Fruit fly (Drosophila melanogaster) whole organism, embryonic: ENCODE results near the gene CG13930.

Experiments
- Aef1 ChIP-seq: fragments of 200-800 bp; sonication (Bioruptor generic); IDR thresholded peaks from 3 replicates; pipeline ENCODE4 v1.3.6; 2022; ENCODE audit warnings: missing biosample characterization, missing genetic modification characterization
- Awh ChIP-seq: fragments of 200-800 bp; sonication (Bioruptor generic); IDR thresholded peaks from 2 replicates; pipeline ENCODE4, ENCODE4 v1.3.6; 2022; ENCODE audit warnings: missing biosample characterization, missing genetic modification characterization
- CG10267 ChIP-seq: fragments of 200-800 bp; sonication (Bioruptor generic); optimal IDR thresholded peaks from 2 replicates; lab custom pipeline; 2018; ENCODE audit warnings: missing biosample characterization, mild to moderate bottlenecking, missing genetic modification characterization, moderate library complexity
- CG11456 ChIP-seq: fragments of 200-800 bp; sonication (Bioruptor generic); IDR thresholded peaks from 3 replicates; pipeline ENCODE4 v1.3.6; 2022; ENCODE audit warnings: missing biosample characterization, missing genetic modification characterization
- CG14441 ChIP-seq: fragments of 200-800 bp; sonication (Bioruptor generic); IDR thresholded peaks from 2 replicates; pipeline ENCODE4 v1.3.6; 2022; ENCODE audit warnings: missing biosample characterization, missing genetic modification characterization
- CG1602 ChIP-seq: fragments of 200-800 bp; sonication (Bioruptor generic); optimal IDR thresholded peaks from 3 replicates; lab custom pipeline; 2016; ENCODE audit warnings: missing biosample characterization, missing genetic modification characterization
- CG17186 ChIP-seq: fragments of 200-800 bp; sonication (Bioruptor generic); optimal IDR thresholded peaks from 3 replicates; lab custom pipeline; 2017; ENCODE audit warnings: missing biosample characterization, missing genetic modification reagents, missing genetic modification characterization
- CG17328 ChIP-seq: fragments of 200-800 bp; sonication (Bioruptor generic); IDR thresholded peaks from 2 replicates; pipeline ENCODE4 v1.3.6; 2022; ENCODE audit warnings: missing biosample characterization, missing genetic modification characterization
- CG18011 ChIP-seq: fragments of 200-800 bp; sonication (Bioruptor generic); optimal IDR thresholded peaks from 2 replicates; lab custom pipeline; 2017; ENCODE audit warnings: missing biosample characterization, missing genetic modification characterization, mild to moderate bottlenecking, moderate library complexity, missing genotype
- CG1832 ChIP-seq: fragments of 200-800 bp; sonication (Bioruptor generic); optimal IDR thresholded peaks from 2 replicates; lab custom pipeline; 2017; ENCODE audit warnings: missing biosample characterization, mild to moderate bottlenecking, missing genetic modification characterization, inconsistent platforms
- CG3163 ChIP-seq: fragments of 200-800 bp; sonication (Bioruptor generic); optimal IDR thresholded peaks from 3 replicates; lab custom pipeline; 2016; ENCODE audit warnings: missing biosample characterization, missing genetic modification characterization
- CG34224 ChIP-seq: fragments of 200-800 bp; sonication (Bioruptor generic); IDR thresholded peaks from 3 replicates; pipeline ENCODE4 v1.3.6; 2022; ENCODE audit warnings: missing biosample characterization, missing genetic modification characterization; ENCODE audit not compliant: partially characterized antibody
- CG4404 ChIP-seq: fragments of 200-800 bp; sonication (Bioruptor generic); IDR thresholded peaks from 2 replicates; pipeline ENCODE4 v1.3.6; 2022; ENCODE audit warnings: missing biosample characterization, missing genetic modification characterization
- CG7556 ChIP-seq: fragments of 200-800 bp; sonication (Bioruptor generic); optimal IDR thresholded peaks from 2 replicates; lab custom pipeline; 2017; ENCODE audit warnings: missing biosample characterization, mild to moderate bottlenecking, missing genetic modification characterization
- CG9817 ChIP-seq: fragments of 200-800 bp; sonication (Bioruptor generic); optimal IDR thresholded peaks from 2 replicates; lab custom pipeline; 2018; ENCODE audit warnings: missing biosample characterization, mild to moderate bottlenecking, missing genetic modification characterization, moderate library complexity
- CTCF ChIP-seq: fragments of 200-800 bp; sonication (Bioruptor generic); optimal IDR thresholded peaks from 2 replicates; lab custom pipeline; 2017; ENCODE audit warnings: missing biosample characterization, mild to moderate bottlenecking, missing genetic modification characterization, moderate library complexity
- Dbx ChIP-seq: fragments of 200-800 bp; sonication (Bioruptor generic); IDR thresholded peaks from 3 replicates; pipeline ENCODE4 v1.3.6; 2022; ENCODE audit warnings: missing biosample characterization, missing genetic modification characterization
- E2f1 ChIP-seq: fragments of 200-800 bp; sonication (Bioruptor generic); IDR thresholded peaks from 2 replicates; pipeline ENCODE4 v1.3.6; 2022; ENCODE audit warnings: missing biosample characterization, missing genetic modification characterization
- HHEX ChIP-seq: fragments of 200-800 bp; sonication (Bioruptor generic); optimal IDR thresholded peaks from 3 replicates; lab custom pipeline; 2017; ENCODE audit warnings: missing biosample characterization, mild to moderate bottlenecking, missing genetic modification characterization, missing genetic modification reagents
- HLH3B ChIP-seq: fragments of 200-800 bp; sonication (Bioruptor generic); IDR thresholded peaks from 2 replicates; pipeline ENCODE4 v1.3.6; 2022; ENCODE audit warnings: missing biosample characterization, missing genetic modification characterization
- HLH4C ChIP-seq: fragments of 200-800 bp; sonication (Bioruptor generic); IDR thresholded peaks from 3 replicates; pipeline ENCODE4 v1.3.6; 2022; ENCODE audit warnings: missing biosample characterization, missing genetic modification characterization; ENCODE audit not compliant: partially characterized antibody
- Hey ChIP-seq: fragments of 200-800 bp; sonication (Bioruptor generic); optimal IDR thresholded peaks from 3 replicates; lab custom pipeline; 2018; ENCODE audit warnings: missing biosample characterization, mild to moderate bottlenecking, missing genetic modification characterization
- Hr39 ChIP-seq: fragments of >200 bp; optimal IDR thresholded peaks from 2 replicates; lab custom pipeline; 2017
- Mad ChIP-seq: fragments of 200-800 bp; sonication (Bioruptor generic); optimal IDR thresholded peaks from 2 replicates; lab custom pipeline; 2016; ENCODE audit warnings: missing biosample characterization, missing genetic modification characterization
- NC2β ChIP-seq: fragments of 200-800 bp; sonication (Bioruptor generic); optimal IDR thresholded peaks from 2 replicates; lab custom pipeline; 2016; ENCODE audit warnings: missing biosample characterization, missing genetic modification characterization
- Nf-YB ChIP-seq: fragments of 200-800 bp; sonication (Bioruptor generic); optimal IDR thresholded peaks from 3 replicates; lab custom pipeline; 2019; ENCODE audit warnings: missing biosample characterization, mild to moderate bottlenecking, missing genetic modification characterization, moderate library complexity
- Sox100B ChIP-seq: fragments of 200-800 bp; sonication (Bioruptor generic); optimal IDR thresholded peaks from 3 replicates; lab custom pipeline; 2018; ENCODE audit warnings: missing biosample characterization, mild to moderate bottlenecking, missing genetic modification characterization
- Stat92E ChIP-seq, 3 experiments: fragments of >200 bp in 2 of 3; fragments of 200-800 bp in 1 of 3; sonication (Bioruptor generic) in 1 of 3; optimal IDR thresholded peaks; 2 replicates each; lab custom pipeline; 2017 to 2019; ENCODE audit warnings: missing biosample characterization in 3 of 3, missing genetic modification characterization in 3 of 3, mild to moderate bottlenecking in 1 of 3, moderate library complexity in 1 of 3
- chn ChIP-seq: fragments of 200-800 bp; sonication (Bioruptor generic); optimal IDR thresholded peaks from 2 replicates; lab custom pipeline; 2016; ENCODE audit warnings: missing biosample characterization, missing genetic modification characterization
- croc ChIP-seq: fragments of 200-800 bp; sonication (Bioruptor generic); conservative IDR thresholded peaks from 3 replicates; pipeline ENCODE4 v1.3.6; 2022; ENCODE audit warnings: missing biosample characterization, missing genetic modification characterization
- dan ChIP-seq: fragments of 200-800 bp; sonication (Bioruptor generic); IDR thresholded peaks from 2 replicates; pipeline ENCODE4 v1.3.6; 2022; ENCODE audit warnings: missing biosample characterization, missing genetic modification characterization
- esg ChIP-seq: fragments of 200-800 bp; sonication (Bioruptor generic); conservative IDR thresholded peaks from 2 replicates; pipeline ENCODE4 v1.3.6; 2022; ENCODE audit warnings: missing biosample characterization, missing genetic modification characterization
- fd64A ChIP-seq: fragments of 200-800 bp; sonication (Bioruptor generic); optimal IDR thresholded peaks from 3 replicates; lab custom pipeline; 2018; ENCODE audit warnings: missing biosample characterization, mild to moderate bottlenecking, missing genetic modification characterization
- h ChIP-seq: fragments of >200 bp; optimal IDR thresholded peaks from 2 replicates; lab custom pipeline; 2017
- hbn ChIP-seq: fragments of 200-800 bp; sonication (Bioruptor generic); IDR thresholded peaks from 2 replicates; pipeline ENCODE4 v1.3.6; 2022; ENCODE audit warnings: missing biosample characterization, missing genetic modification characterization; ENCODE audit not compliant: partially characterized antibody
- hth ChIP-seq: fragments of >200 bp; optimal IDR thresholded peaks from 2 replicates; lab custom pipeline; 2017; ENCODE audit warnings: inconsistent platforms
- jing ChIP-seq: fragments of 200-800 bp; sonication (Bioruptor generic); optimal IDR thresholded peaks from 2 replicates; lab custom pipeline; 2018; ENCODE audit warnings: missing biosample characterization, mild to moderate bottlenecking, missing genetic modification characterization
- ken ChIP-seq: fragments of 200-800 bp; sonication (Bioruptor generic); IDR thresholded peaks from 3 replicates; pipeline ENCODE4 v1.3.6; 2022; ENCODE audit warnings: missing biosample characterization, missing genetic modification characterization
- lbe ChIP-seq: fragments of 200-800 bp; sonication (Bioruptor generic); optimal IDR thresholded peaks from 2 replicates; lab custom pipeline; 2016; ENCODE audit warnings: missing biosample characterization, mild to moderate bottlenecking, missing genetic modification characterization
- luna ChIP-seq: fragments of 200-800 bp; sonication (Bioruptor generic); optimal IDR thresholded peaks from 2 replicates; lab custom pipeline; 2016; ENCODE audit warnings: missing biosample characterization, missing genetic modification characterization
- pho ChIP-seq: fragments of 200-800 bp; sonication (Bioruptor generic); optimal IDR thresholded peaks from 2 replicates; lab custom pipeline; 2016; ENCODE audit warnings: missing biosample characterization, missing genetic modification characterization
- row ChIP-seq: fragments of 200-800 bp; sonication (Bioruptor generic); IDR thresholded peaks from 3 replicates; pipeline ENCODE4 v1.3.6; 2022; ENCODE audit warnings: missing biosample characterization, missing genetic modification characterization
- scrt ChIP-seq: fragments of 200-800 bp; sonication (Bioruptor generic); optimal IDR thresholded peaks from 2 replicates; lab custom pipeline; 2018; ENCODE audit warnings: missing biosample characterization, mild to moderate bottlenecking, missing genetic modification characterization, moderate library complexity
- sim ChIP-seq: fragments of 200-800 bp; sonication (Bioruptor generic); IDR thresholded peaks from 2 replicates; pipeline ENCODE4 v1.3.6; 2022; ENCODE audit warnings: missing biosample characterization, missing genetic modification characterization
- tx ChIP-seq: fragments of 200-800 bp; sonication (Bioruptor generic); optimal IDR thresholded peaks from 2 replicates; lab custom pipeline; 2016; ENCODE audit warnings: missing biosample characterization, missing genetic modification characterization
- vnd ChIP-seq: fragments of 200-800 bp; sonication (Bioruptor generic); IDR thresholded peaks from 3 replicates; pipeline ENCODE4 v1.3.6; 2022; ENCODE audit warnings: missing biosample characterization, missing genetic modification characterization; ENCODE audit not compliant: partially characterized antibody

The CG13930 gene

dm6 chr3L:1639185-1639812, 33.2 kb downstream of the CG13930 start, which contains the start of the genes Mettl2 and Bgb (continued):
- TF ChIP-seq dan (GFP tag; lab: Robert Waterston, UW): peak; percentile 40; the same call in 1 of the 2 replicates
- peak; percentile 72 for TF ChIP-seq HLH3B
- peak; percentile 69 for TF ChIP-seq Mad
- no peak for TF ChIP-seq fd64A (GFP tag; lab: Kevin White, UChicago)
- peak; percentile 62 for TF ChIP-seq hbn
- TF ChIP-seq tx: peak; percentile 76
- peak; percentile 15 for TF ChIP-seq Nf-YB (GFP tag; lab: Kevin White, UChicago)
- peak; percentile 78 for TF ChIP-seq chn (GFP tag; lab: Kevin White, UChicago)
- TF ChIP-seq sim (GFP tag; lab: Robert Waterston, UW): no peak
- no peak for TF ChIP-seq jing
- peak; percentile 49 for TF ChIP-seq CG3163
- TF ChIP-seq HLH4C (GFP tag; lab: Robert Waterston, UW): peak; percentile 56; the same call in 2 of the 3 replicates
- peak; percentile 63 for TF ChIP-seq NC2β (GFP tag; lab: Kevin White, UChicago)
- peak; percentile 81 for TF ChIP-seq Dbx
- peak; percentile 90 for TF ChIP-seq CG4404 (GFP tag; lab: Robert Waterston, UW)
- TF ChIP-seq CG1602 (GFP tag; lab: Kevin White, UChicago): peak; percentile 76
- TF ChIP-seq croc: peak; percentile 67
- TF ChIP-seq esg (GFP tag; lab: Robert Waterston, UW): peak; percentile 78
- peak; percentile 32 for TF ChIP-seq HHEX (GFP tag; lab: Kevin White, UChicago)
- TF ChIP-seq CG17328: peak; percentile 63
- TF ChIP-seq Hr39 (lab: Kevin White, UChicago): no peak
- TF ChIP-seq CG10267 (tag; lab: Kevin White, UChicago): peak; percentile 66
- TF ChIP-seq Sox100B (GFP tag; lab: Kevin White, UChicago): no peak
- TF ChIP-seq ken (GFP tag; lab: Robert Waterston, UW): peak; percentile 76
- no peak for TF ChIP-seq CG1832
- no peak for TF ChIP-seq h
- TF ChIP-seq CG11456: peak; percentile 86
- TF ChIP-seq CG34224 (GFP tag; lab: Robert Waterston, UW): peak; percentile 70
- peak; percentile 95 for TF ChIP-seq row
- peak; percentile 53 for TF ChIP-seq CG17186 (GFP tag; lab: Kevin White, UChicago)
- TF ChIP-seq CG14441 (GFP tag; lab: Robert Waterston, UW): peak; percentile 81
- peak; percentile 55 for TF ChIP-seq CG7556 (GFP tag; lab: Kevin White, UChicago)
- peak; percentile 2 for TF ChIP-seq lbe
- no peak for TF ChIP-seq CTCF (GFP tag; lab: Kevin White, UChicago)
- TF ChIP-seq CG9817 (tag; lab: Kevin White, UChicago): peak; percentile 87
- no peak for TF ChIP-seq Stat92E (GFP tag; optimal IDR thresholded peaks at IDR 0.05; lab: Kevin White, UChicago)
- no peak for TF ChIP-seq Hey (tag; lab: Kevin White, UChicago)
- peak; percentile 36 for TF ChIP-seq CG18011
- no peak for TF ChIP-seq scrt
- peak; percentile 84 for TF ChIP-seq vnd (GFP tag; lab: Robert Waterston, UW)
- TF ChIP-seq Awh (GFP tag; lab: Robert Waterston, UW): peak; percentile 25; the same call in 1 of the 2 replicates
- peak; percentile 85 for TF ChIP-seq Aef1 (GFP tag; lab: Robert Waterston, UW)
- TF ChIP-seq E2f1 (GFP tag; lab: Robert Waterston, UW): peak; percentile 71
- no peak for TF ChIP-seq hth (lab: Kevin White, UChicago)
- TF ChIP-seq pho (GFP tag; lab: Kevin White, UChicago): peak; percentile 84
- TF ChIP-seq luna (GFP tag; lab: Kevin White, UChicago): peak; percentile 21
- TF ChIP-seq, all 482 proteins: peak for 351
